Fruit fly (Drosophila melanogaster) whole organism, embryonic: ENCODE results near the gene CG5500.
A peak's percentile ranks its signal among the peaks of the same experiment; 100 is the strongest.

Source experiments
- Abd-B ChIP-seq: fragments of 200-800 bp; sonication (Bioruptor generic); optimal IDR thresholded peaks from 2 replicates; lab custom pipeline; 2018; ENCODE audit warnings: missing biosample characterization, mild to moderate bottlenecking, missing genetic modification characterization, moderate library complexity
- Ada2b ChIP-seq: fragments of 200-800 bp; sonication (Bioruptor generic); IDR thresholded peaks from 2 replicates; pipeline ENCODE4 v1.3.6; 2022; ENCODE audit warnings: missing biosample characterization, missing genetic modification characterization
- Adf1 ChIP-seq: fragments of 200-800 bp; sonication (Bioruptor generic); IDR thresholded peaks from 2 replicates; pipeline ENCODE4 v1.3.6; 2022; ENCODE audit warnings: missing biosample characterization, missing genetic modification characterization
- Atf3 ChIP-seq: fragments of 200-800 bp; sonication (Bioruptor generic); optimal IDR thresholded peaks from 3 replicates; lab custom pipeline; 2016; ENCODE audit warnings: missing biosample characterization, missing genetic modification characterization
- Atf6 ChIP-seq: fragments of 200-800 bp; sonication (Bioruptor generic); IDR thresholded peaks from 2 replicates; pipeline ENCODE4 v1.3.6; 2022; ENCODE audit warnings: missing biosample characterization, missing genetic modification characterization
- CG11695 ChIP-seq: fragments of 200-800 bp; sonication (Bioruptor generic); IDR thresholded peaks from 3 replicates; pipeline ENCODE4 v1.3.6; 2022; ENCODE audit warnings: missing biosample characterization, missing genetic modification characterization
- CG12236 ChIP-seq: fragments of 200-800 bp; sonication (Bioruptor generic); optimal IDR thresholded peaks from 2 replicates; lab custom pipeline; 2016; ENCODE audit warnings: missing biosample characterization, missing genetic modification characterization
- CG12299 ChIP-seq: fragments of 200-800 bp; sonication (Bioruptor generic); optimal IDR thresholded peaks from 2 replicates; lab custom pipeline; 2018; ENCODE audit warnings: missing biosample characterization, mild to moderate bottlenecking, missing genetic modification characterization
- CG12942 ChIP-seq: fragments of 200-800 bp; sonication (Bioruptor generic); optimal IDR thresholded peaks from 3 replicates; lab custom pipeline; 2016; ENCODE audit warnings: missing biosample characterization, missing genetic modification characterization
- CG17328 ChIP-seq: fragments of 200-800 bp; sonication (Bioruptor generic); IDR thresholded peaks from 2 replicates; pipeline ENCODE4 v1.3.6; 2022; ENCODE audit warnings: missing biosample characterization, missing genetic modification characterization
- CG2120 ChIP-seq: fragments of 200-800 bp; sonication (Bioruptor generic); optimal IDR thresholded peaks from 3 replicates; lab custom pipeline; 2016; ENCODE audit warnings: missing biosample characterization, missing genetic modification characterization
- CG2129 ChIP-seq: fragments of 200-800 bp; sonication (Bioruptor generic); IDR thresholded peaks from 2 replicates; pipeline ENCODE4 v1.3.6; 2022; ENCODE audit warnings: missing biosample characterization, missing genetic modification characterization; ENCODE audit not compliant: partially characterized antibody
- CG2875 ChIP-seq: fragments of 200-800 bp; sonication (Bioruptor generic); optimal IDR thresholded peaks from 2 replicates; lab custom pipeline; 2017; ENCODE audit warnings: missing biosample characterization, mild to moderate bottlenecking, missing genetic modification characterization, missing genetic modification reagents
- CG2889 ChIP-seq: fragments of 200-800 bp; sonication (Bioruptor generic); IDR thresholded peaks from 3 replicates; pipeline ENCODE4 v1.3.6; 2022; ENCODE audit warnings: missing biosample characterization, missing genetic modification characterization
- CG3065 ChIP-seq: fragments of 200-800 bp; sonication (Bioruptor generic); optimal IDR thresholded peaks from 2 replicates; lab custom pipeline; 2016; ENCODE audit warnings: missing biosample characterization, missing genetic modification characterization
- CG3163 ChIP-seq: fragments of 200-800 bp; sonication (Bioruptor generic); optimal IDR thresholded peaks from 3 replicates; lab custom pipeline; 2016; ENCODE audit warnings: missing biosample characterization, missing genetic modification characterization
- CG8359 ChIP-seq: fragments of 200-800 bp; sonication (Bioruptor generic); optimal IDR thresholded peaks from 2 replicates; lab custom pipeline; 2017; ENCODE audit warnings: missing biosample characterization, mild to moderate bottlenecking, missing genetic modification characterization, borderline replicate concordance
- CG8765 ChIP-seq: fragments of 200-800 bp; sonication (Bioruptor generic); IDR thresholded peaks from 2 replicates; pipeline ENCODE4 v1.3.6; 2022; ENCODE audit warnings: missing biosample characterization, missing genetic modification characterization
- CoRest ChIP-seq: fragments of 200-800 bp; sonication (Bioruptor generic); optimal IDR thresholded peaks from 3 replicates; lab custom pipeline; 2018; ENCODE audit warnings: missing biosample characterization, mild to moderate bottlenecking, missing genetic modification characterization, moderate library complexity
- E2f2 ChIP-seq: fragments of 200-800 bp; sonication (Bioruptor generic); IDR thresholded peaks from 2 replicates; pipeline ENCODE4 v1.3.6; 2022; ENCODE audit warnings: missing biosample characterization, missing genetic modification characterization
- Ets97D ChIP-seq: fragments of 200-800 bp; sonication (Bioruptor generic); optimal IDR thresholded peaks from 3 replicates; lab custom pipeline; 2016; ENCODE audit warnings: missing biosample characterization, missing genetic modification characterization
- HLH3B ChIP-seq: fragments of 200-800 bp; sonication (Bioruptor generic); IDR thresholded peaks from 2 replicates; pipeline ENCODE4 v1.3.6; 2022; ENCODE audit warnings: missing biosample characterization, missing genetic modification characterization
- MESR4 ChIP-seq: fragments of 200-800 bp; sonication (Bioruptor generic); optimal IDR thresholded peaks from 2 replicates; lab custom pipeline; 2018; ENCODE audit warnings: missing biosample characterization, mild to moderate bottlenecking, missing genetic modification characterization, moderate library complexity
- MTF-1 ChIP-seq: fragments of 200-800 bp; sonication (Bioruptor generic); optimal IDR thresholded peaks from 2 replicates; lab custom pipeline; 2018; ENCODE audit warnings: missing biosample characterization, mild to moderate bottlenecking, missing genetic modification characterization, borderline replicate concordance
- Meics ChIP-seq: fragments of 200-800 bp; sonication (Bioruptor generic); optimal IDR thresholded peaks from 2 replicates; lab custom pipeline; 2017; ENCODE audit warnings: missing biosample characterization, mild to moderate bottlenecking, missing genetic modification characterization
- Neu2 ChIP-seq: fragments of 200-800 bp; sonication (Bioruptor generic); optimal IDR thresholded peaks from 3 replicates; lab custom pipeline; 2016; ENCODE audit warnings: missing biosample characterization, missing genetic modification characterization, borderline replicate concordance
- Sox102F ChIP-seq: fragments of 200-800 bp; sonication (Bioruptor generic); optimal IDR thresholded peaks from 2 replicates; lab custom pipeline; 2018; ENCODE audit warnings: missing biosample characterization, mild to moderate bottlenecking, missing genetic modification characterization, moderate library complexity
- aop ChIP-seq: fragments of 200-800 bp; sonication (Bioruptor generic); IDR thresholded peaks from 2 replicates; pipeline ENCODE4 v1.3.6; 2022; ENCODE audit warnings: missing biosample characterization, missing genetic modification characterization
- bcd ChIP-seq: fragments of 200-800 bp; sonication (Bioruptor generic); optimal IDR thresholded peaks from 2 replicates; lab custom pipeline; 2017; ENCODE audit warnings: missing biosample characterization, mild to moderate bottlenecking, missing genetic modification characterization
- chif ChIP-seq, 2 experiments: fragments of 200-800 bp; sonication (Bioruptor generic); optimal IDR thresholded peaks; 3 replicates each; lab custom pipeline; 2016; ENCODE audit warnings: missing biosample characterization in 2 of 2, missing genetic modification characterization in 2 of 2
- dan ChIP-seq: fragments of 200-800 bp; sonication (Bioruptor generic); IDR thresholded peaks from 2 replicates; pipeline ENCODE4 v1.3.6; 2022; ENCODE audit warnings: missing biosample characterization, missing genetic modification characterization
- dysf ChIP-seq: fragments of 200-800 bp; sonication (Bioruptor generic); IDR thresholded peaks from 3 replicates; pipeline ENCODE4 v1.3.6; 2022; ENCODE audit warnings: missing biosample characterization, missing genetic modification characterization
- ems ChIP-seq: fragments of 200-800 bp; sonication (Bioruptor generic); optimal IDR thresholded peaks from 3 replicates; lab custom pipeline; 2016; ENCODE audit warnings: missing biosample characterization, missing genetic modification characterization
- gcm2 ChIP-seq: fragments of 200-800 bp; sonication (Bioruptor generic); optimal IDR thresholded peaks from 2 replicates; lab custom pipeline; 2016; ENCODE audit warnings: missing biosample characterization, missing genetic modification characterization
- kni ChIP-seq: fragments of 200-800 bp; sonication (Bioruptor generic); optimal IDR thresholded peaks from 3 replicates; lab custom pipeline; 2017; ENCODE audit warnings: mild to moderate bottlenecking, missing biosample characterization, missing genetic modification reagents, missing genetic modification characterization
- lilli ChIP-seq: fragments of 200-800 bp; sonication (Bioruptor generic); optimal IDR thresholded peaks from 3 replicates; lab custom pipeline; 2016; ENCODE audit warnings: missing biosample characterization, missing genetic modification characterization
- luna ChIP-seq: fragments of 200-800 bp; sonication (Bioruptor generic); optimal IDR thresholded peaks from 2 replicates; lab custom pipeline; 2016; ENCODE audit warnings: missing biosample characterization, missing genetic modification characterization
- nau ChIP-seq: fragments of 200-800 bp; sonication (Bioruptor generic); optimal IDR thresholded peaks from 3 replicates; lab custom pipeline; 2017; ENCODE audit warnings: missing biosample characterization, mild to moderate bottlenecking, missing genetic modification characterization, missing genetic modification reagents
- nerfin-2 ChIP-seq: fragments of 200-800 bp; sonication (Bioruptor generic); IDR thresholded peaks from 2 replicates; pipeline ENCODE4 v1.3.6; 2022; ENCODE audit warnings: missing biosample characterization, missing genetic modification characterization; ENCODE audit not compliant: partially characterized antibody
- nom ChIP-seq: fragments of 200-800 bp; sonication (Bioruptor generic); optimal IDR thresholded peaks from 2 replicates; lab custom pipeline; 2017; ENCODE audit warnings: missing biosample characterization, missing genetic modification characterization, mild to moderate bottlenecking, moderate library complexity, missing genetic modification reagents
- org-1 ChIP-seq: fragments of 200-800 bp; sonication (Bioruptor generic); optimal IDR thresholded peaks from 2 replicates; lab custom pipeline; 2017; ENCODE audit warnings: missing biosample characterization, missing genetic modification characterization
- sc ChIP-seq, 3 experiments: fragments of >200 bp in 2 of 3; fragments of 200-800 bp in 1 of 3; sonication (Bioruptor generic) in 1 of 3; optimal IDR thresholded peaks; 2 replicates in 2 of 3; 3 replicates in 1 of 3; lab custom pipeline; 2017; ENCODE audit warnings: mild to moderate bottlenecking in 1 of 3, missing biosample characterization in 1 of 3, missing genetic modification characterization in 1 of 3, missing genetic modification reagents in 1 of 3
- schlank ChIP-seq: fragments of 200-800 bp; sonication (Bioruptor generic); optimal IDR thresholded peaks from 2 replicates; lab custom pipeline; 2018; ENCODE audit warnings: missing biosample characterization, mild to moderate bottlenecking, missing genetic modification characterization
- sens ChIP-seq: fragments of 200-800 bp; sonication (Bioruptor generic); peaks from one replicate; lab custom pipeline; 2016; ENCODE audit warnings: missing biosample characterization, missing genetic modification characterization
- sob ChIP-seq: fragments of 200-800 bp; sonication (Bioruptor generic); IDR thresholded peaks from 2 replicates; pipeline ENCODE4 v1.3.6; 2022; ENCODE audit warnings: missing biosample characterization, missing genetic modification characterization
- sug ChIP-seq: fragments of 200-800 bp; optimal IDR thresholded peaks from 2 replicates; lab custom pipeline; 2019; ENCODE audit warnings: missing biosample characterization, mild to moderate bottlenecking, missing genetic modification characterization, moderate library complexity
- tin ChIP-seq: fragments of 200-800 bp; sonication (Bioruptor generic); optimal IDR thresholded peaks from 3 replicates; lab custom pipeline; 2016; ENCODE audit warnings: missing biosample characterization, missing genetic modification characterization
- unpg ChIP-seq: fragments of 200-800 bp; sonication (Bioruptor generic); optimal IDR thresholded peaks from 3 replicates; lab custom pipeline; 2018; ENCODE audit warnings: missing biosample characterization, mild to moderate bottlenecking, missing genetic modification characterization, moderate library complexity
- wor ChIP-seq: fragments of 200-800 bp; sonication (Bioruptor generic); IDR thresholded peaks from 2 replicates; pipeline ENCODE4 v1.3.6; 2022; ENCODE audit warnings: missing biosample characterization, missing genetic modification characterization
- zfh1 ChIP-seq: fragments of 200-800 bp; sonication (Bioruptor generic); IDR thresholded peaks from 3 replicates; pipeline ENCODE4 v1.3.6; 2022; ENCODE audit warnings: missing biosample characterization, missing genetic modification characterization

CG5500 gene

DNA sequence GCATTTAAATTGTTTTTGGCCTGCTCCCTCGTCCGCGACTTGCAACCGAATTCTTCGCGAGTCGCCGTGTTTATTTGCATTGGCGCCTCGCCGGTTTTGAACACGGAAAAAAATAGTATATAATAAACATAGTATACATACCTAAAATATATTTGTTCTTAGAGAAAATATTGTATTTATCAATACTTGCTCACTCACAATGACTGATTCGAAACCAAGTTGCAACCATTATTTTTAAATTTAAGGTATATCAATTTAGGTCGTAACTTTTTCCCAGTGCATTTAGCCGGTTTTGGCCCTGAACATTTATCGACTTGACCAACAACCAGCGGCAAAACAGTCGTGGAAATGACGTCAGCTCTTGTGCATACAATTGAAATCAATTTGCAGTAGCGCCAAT lies 52.0 kb downstream of the CG5500 start (continued):
- TF ChIP-seq CG8359 (GFP tag; lab: Kevin White, UChicago) (peak; percentile 5), nerfin-2 (GFP tag; lab: Robert Waterston, UW) (no peak), wor (GFP tag; lab: Robert Waterston, UW) (0 out of 2 replicates have a peak, but pooled peaks have one; percentile 30), Sox102F (GFP tag; lab: Kevin White, UChicago) (peak; percentile 86), lilli (GFP tag; lab: Kevin White, UChicago) (peak; percentile 33), tin (GFP tag; lab: Kevin White, UChicago) (no peak), sc (optimal IDR thresholded peaks at IDR 0.05; lab: Kevin White, UChicago) (no peak), sc (GFP tag; optimal IDR thresholded peaks at IDR 0.05; lab: Kevin White, UChicago) (peak; percentile 27), Abd-B (GFP tag; lab: Kevin White, UChicago) (peak; percentile 51), bcd (GFP tag; lab: Kevin White, UChicago) (peak; percentile 22), CG3163 (GFP tag; lab: Kevin White, UChicago) (no peak), CG12236 (GFP tag; lab: Kevin White, UChicago) (no peak), CG8765 (GFP tag; lab: Robert Waterston, UW) (no peak), unpg (GFP tag; lab: Kevin White, UChicago) (peak; percentile 77), nom (GFP tag; lab: Kevin White, UChicago) (peak; percentile 64), CG2875 (GFP tag; lab: Kevin White, UChicago) (no peak), Ets97D (GFP tag; lab: Kevin White, UChicago) (no peak), CG3065 (no peak), CG12942 (GFP tag; lab: Kevin White, UChicago) (peak; percentile 21), luna (no peak), MTF-1 (GFP tag; lab: Kevin White, UChicago) (no peak), ems (peak; percentile 33), CG2889 (no peak), aop (no peak), E2f2 (GFP tag; lab: Robert Waterston, UW) (peak; percentile 50; the same call in 1 of the 2 replicates), sob (GFP tag; lab: Robert Waterston, UW) (peak; percentile 64), CG2129 (GFP tag; lab: Robert Waterston, UW) (no peak), dan (GFP tag; lab: Robert Waterston, UW) (no peak), sug (tag; lab: Kevin White, UChicago) (peak; percentile 7), Ada2b (GFP tag; lab: Robert Waterston, UW) (0 out of 2 replicates have a peak, but pooled peaks have one; percentile 60), CG2120 (GFP tag; lab: Kevin White, UChicago) (peak; percentile 13), kni (GFP tag; lab: Kevin White, UChicago) (no peak), Meics (peak; percentile 32), sens (peak; percentile 74), org-1 (GFP tag; lab: Kevin White, UChicago) (peak; percentile 19), CoRest (tag; lab: Kevin White, UChicago) (peak; percentile 72), CG11695 (GFP tag; lab: Robert Waterston, UW) (peak; percentile 34; the same call in 1 of the 3 replicates), schlank (tag; lab: Kevin White, UChicago) (no peak), CG17328 (peak; percentile 79), MESR4 (GFP tag; lab: Kevin White, UChicago) (no peak), Atf6 (peak; percentile 43; the same call in 1 of the 2 replicates), chif (GFP tag; optimal IDR thresholded peaks at IDR 0.05; lab: Kevin White, UChicago) (peak in 1 of 2 experiments; percentile 9), Adf1 (GFP tag; lab: Robert Waterston, UW) (no peak), gcm2 (no peak), dysf (peak; percentile 29; the same call in 1 of the 3 replicates), nau (GFP tag; lab: Kevin White, UChicago) (no peak), CG12299 (tag; lab: Kevin White, UChicago) (peak; percentile 15), zfh1 (GFP tag; lab: Robert Waterston, UW) (0 out of 3 replicates have a peak, but pooled peaks have one; percentile 29), Neu2 (GFP tag; lab: Kevin White, UChicago) (no peak), Atf3 (no peak), HLH3B (GFP tag; lab: Robert Waterston, UW) (peak; percentile 66)
